Worm (Caenorhabditis elegans) whole organism, L1 larva: Measurements from ENCODE around the gene clec-140.

ENCODE experiments used
- ces-1 ChIP-seq: fragments of 150-350 bp; optimal IDR thresholded peaks from 2 replicates; lab custom pipeline; 2014; ENCODE audit warnings: missing biosample characterization, missing genetic modification reagents, missing genetic modification characterization
- fkh-10 ChIP-seq: sonication (generic microtip); optimal IDR thresholded peaks from 2 replicates; lab custom pipeline; 2017; ENCODE audit warnings: missing biosample characterization, missing genetic modification reagents, missing genetic modification characterization
- jun-1 ChIP-seq: fragments of 150-350 bp; optimal IDR thresholded peaks from 2 replicates; lab custom pipeline; 2014; ENCODE audit warnings: missing biosample characterization, missing genetic modification reagents, missing genetic modification characterization
- mef-2 ChIP-seq: fragments of 150-350 bp; optimal IDR thresholded peaks from 2 replicates; lab custom pipeline; 2014; ENCODE audit warnings: missing biosample characterization, missing genetic modification characterization
- nhr-11 ChIP-seq: fragments of 150-350 bp; optimal IDR thresholded peaks from 2 replicates; lab custom pipeline; 2014; ENCODE audit warnings: missing biosample characterization, missing genetic modification characterization
- nhr-237 ChIP-seq: fragments of 150-350 bp; optimal IDR thresholded peaks from 2 replicates; lab custom pipeline; 2014; ENCODE audit warnings: missing biosample characterization, missing genetic modification characterization
- skn-1 ChIP-seq: fragments of 150-350 bp; optimal IDR thresholded peaks from 2 replicates; lab custom pipeline; 2014; ENCODE audit warnings: missing biosample characterization, missing genetic modification characterization
- zag-1 ChIP-seq: fragments of 150-350 bp; optimal IDR thresholded peaks from 2 replicates; lab custom pipeline; 2014; ENCODE audit warnings: missing biosample characterization, missing genetic modification characterization
- ztf-11 ChIP-seq, 2 experiments: sonication (generic microtip); optimal IDR thresholded peaks; 2 replicates each; lab custom pipeline; 2016 to 2017; ENCODE audit warnings: missing genetic modification characterization in 2 of 2, missing biosample characterization in 1 of 2, missing compliant biosample characterization in 1 of 2

DNA sequence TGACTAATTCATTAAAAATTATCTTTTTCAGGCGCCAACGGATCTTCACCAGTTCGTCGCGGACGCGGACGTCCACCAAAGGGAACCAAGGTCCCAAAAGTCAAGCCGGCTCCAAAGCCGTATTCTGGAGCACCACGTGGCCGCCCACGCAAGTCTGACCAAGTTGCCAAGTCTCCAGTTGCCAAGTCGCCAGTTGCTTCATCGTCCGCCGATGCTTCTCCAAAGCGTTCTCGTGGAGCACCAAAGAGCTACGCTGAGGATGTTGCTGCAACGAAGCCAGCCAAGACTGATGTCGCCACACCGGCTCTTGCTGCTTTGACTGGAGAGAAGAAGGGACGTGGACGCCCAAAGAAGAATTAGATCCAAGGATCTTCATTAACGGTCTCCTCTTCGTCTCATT lies 382 bp downstream of the clec-140 start:
- TF ChIP-seq nhr-11 (tag; lab: Kevin White, UChicago) (no peak), skn-1 (tag; lab: Kevin White, UChicago) (no peak), ces-1 (GFP tag; lab: Kevin White, UChicago) (no peak), jun-1 (tag; lab: Kevin White, UChicago) (no peak), nhr-237 (tag; lab: Kevin White, UChicago) (no peak), zag-1 (tag; lab: Kevin White, UChicago) (no peak), fkh-10 (no peak), mef-2 (tag; lab: Kevin White, UChicago) (no peak), ztf-11 (tag; optimal IDR thresholded peaks at IDR 0.05; lab: Kevin White, UChicago) (no peak)
